Worm (Caenorhabditis elegans) whole organism, L4 larva: ENCODE results near the gene vab-2.

Experiments
- F44E2.7 ChIP-seq: fragments of 200-800 bp; sonication (Bioruptor generic); IDR thresholded peaks from 2 replicates; pipeline ENCODE4 v2.1.2; 2022; ENCODE audit warnings: missing genetic modification characterization, missing compliant biosample characterization
- T26A8.4 ChIP-seq: fragments of 200-800 bp; sonication (Bioruptor generic); IDR thresholded peaks from 2 replicates; pipeline ENCODE4 v1.3.6; 2022; ENCODE audit warnings: missing genetic modification characterization, missing compliant biosample characterization
- ZK337.2 ChIP-seq: fragments of 200-800 bp; sonication (Bioruptor generic); IDR thresholded peaks from 2 replicates; pipeline ENCODE4 v1.3.6; 2022; ENCODE audit warnings: missing genetic modification reagents, missing genetic modification characterization, missing compliant biosample characterization
- aha-1 ChIP-seq: fragments of 150-350 bp; peaks from one replicate; lab custom pipeline; 2014; ENCODE audit warnings: missing biosample characterization, missing genetic modification characterization
- ceh-44 ChIP-seq: fragments of 200-800 bp; sonication (Bioruptor generic); IDR thresholded peaks from 2 replicates; pipeline ENCODE4 v1.3.6; 2022; ENCODE audit warnings: missing genetic modification reagents, missing genetic modification characterization, missing compliant biosample characterization
- ces-1 ChIP-seq: fragments of 150-350 bp; sonication (generic microtip); optimal IDR thresholded peaks from 4 replicates; lab custom pipeline; 2014; ENCODE audit warnings: missing biosample characterization, missing genetic modification reagents, missing genetic modification characterization
- daf-12 ChIP-seq: fragments of 150-350 bp; optimal IDR thresholded peaks from 2 replicates; lab custom pipeline; 2014; ENCODE audit warnings: missing biosample characterization, missing genetic modification reagents, missing genetic modification characterization
- daf-16 ChIP-seq, 3 experiments: sonication (generic microtip); optimal IDR thresholded peaks; 2 replicates each; lab custom pipeline; 2016 to 2017; ENCODE audit warnings: missing genetic modification characterization in 3 of 3, missing genetic modification reagents in 3 of 3, mild to moderate bottlenecking in 2 of 3, missing compliant biosample characterization in 2 of 3, missing biosample characterization in 1 of 3, moderate library complexity in 1 of 3
- dmd-6 ChIP-seq: fragments of 200-800 bp; sonication (Bioruptor generic); IDR thresholded peaks from 2 replicates; pipeline ENCODE4 v1.3.6; 2022; ENCODE audit warnings: missing genetic modification reagents, missing genetic modification characterization, missing compliant biosample characterization
- dpl-1 ChIP-seq: fragments of 150-350 bp; optimal IDR thresholded peaks from 2 replicates; lab custom pipeline; 2014; ENCODE audit warnings: missing biosample characterization, missing genetic modification reagents, missing genetic modification characterization
- duxl-1 ChIP-seq: sonication (generic microtip); optimal IDR thresholded peaks from 2 replicates; lab custom pipeline; 2016; ENCODE audit warnings: mild to moderate bottlenecking, missing genetic modification characterization, moderate library complexity, missing compliant biosample characterization; ENCODE audit not compliant: poor library complexity
- dve-1 ChIP-seq: sonication (generic microtip); optimal IDR thresholded peaks from 2 replicates; lab custom pipeline; 2017; ENCODE audit warnings: antibody characterized with exemption, mild to moderate bottlenecking, missing genetic modification characterization, missing compliant biosample characterization; ENCODE audit not compliant: insufficient read depth
- egl-43 ChIP-seq: fragments of 200-800 bp; sonication (Bioruptor generic); IDR thresholded peaks from 2 replicates; pipeline ENCODE4 v1.3.6; 2022; ENCODE audit warnings: missing genetic modification reagents, missing genetic modification characterization, missing compliant biosample characterization
- fkh-10 ChIP-seq: fragments of 150-350 bp; optimal IDR thresholded peaks from 2 replicates; lab custom pipeline; 2014; ENCODE audit warnings: missing biosample characterization, missing genetic modification reagents, missing genetic modification characterization
- fos-1 ChIP-seq: fragments of 150-350 bp; optimal IDR thresholded peaks from 2 replicates; lab custom pipeline; 2014; ENCODE audit warnings: missing biosample characterization, missing genetic modification characterization
- hif-1 ChIP-seq, 2 experiments: sonication (generic microtip); optimal IDR thresholded peaks; 2 replicates each; lab custom pipeline; 2016 to 2017; ENCODE audit warnings: missing compliant biosample characterization in 2 of 2, missing genetic modification characterization in 2 of 2, missing genetic modification reagents in 2 of 2, missing genotype in 2 of 2, mild to moderate bottlenecking in 1 of 2
- hlh-11 ChIP-seq: fragments of 200-800 bp; sonication (Bioruptor generic); optimal IDR thresholded peaks from 2 replicates; lab custom pipeline; 2018; ENCODE audit warnings: mild to moderate bottlenecking, missing genetic modification characterization, missing compliant biosample characterization
- hlh-30 ChIP-seq: sonication (generic microtip); optimal IDR thresholded peaks from 2 replicates; lab custom pipeline; 2017; ENCODE audit warnings: antibody characterized with exemption, mild to moderate bottlenecking, missing genetic modification characterization, missing compliant biosample characterization; ENCODE audit not compliant: insufficient read depth
- hmg-1.1 ChIP-seq: fragments of 200-800 bp; sonication (Bioruptor generic); IDR thresholded peaks from 2 replicates; pipeline ENCODE4 v1.3.6; 2022; ENCODE audit warnings: missing genetic modification reagents, missing genetic modification characterization, missing compliant biosample characterization
- jun-1 ChIP-seq: fragments of 150-350 bp; optimal IDR thresholded peaks from 2 replicates; lab custom pipeline; 2014; ENCODE audit warnings: missing biosample characterization, missing genetic modification reagents, missing genetic modification characterization
- lin-13 ChIP-seq: fragments of 150-350 bp; optimal IDR thresholded peaks from 2 replicates; lab custom pipeline; 2014; ENCODE audit warnings: missing biosample characterization, missing genetic modification reagents, missing genetic modification characterization
- lin-38 ChIP-seq: fragments of 200-800 bp; sonication (Bioruptor generic); IDR thresholded peaks from 2 replicates; pipeline ENCODE4 v1.3.6; 2022; ENCODE audit warnings: missing genetic modification reagents, missing genetic modification characterization, missing compliant biosample characterization
- lsy-2 ChIP-seq, 2 experiments: fragments of 150-350 bp in 1 of 2; sonication (generic microtip) in 1 of 2; optimal IDR thresholded peaks; 2 replicates each; lab custom pipeline; 2014 to 2017; ENCODE audit warnings: missing biosample characterization in 2 of 2, missing genetic modification characterization in 2 of 2
- mdl-1 ChIP-seq, 2 experiments: fragments of 150-350 bp in 1 of 2; sonication (generic microtip) in 1 of 2; optimal IDR thresholded peaks; 2 replicates each; lab custom pipeline; 2014 to 2017; ENCODE audit warnings: missing biosample characterization in 2 of 2, missing genetic modification characterization in 2 of 2
- mep-1 ChIP-seq: fragments of 150-350 bp; sonication (generic microtip); optimal IDR thresholded peaks from 3 replicates; lab custom pipeline; 2014; ENCODE audit warnings: missing biosample characterization, missing genetic modification characterization
- mes-2 ChIP-seq: sonication (generic microtip); optimal IDR thresholded peaks from 2 replicates; lab custom pipeline; 2016; ENCODE audit warnings: missing genotype, mild to moderate bottlenecking, missing genetic modification characterization, missing compliant biosample characterization; ENCODE audit not compliant: poor library complexity, severe bottlenecking
- mxl-3 ChIP-seq: fragments of 200-800 bp; sonication (Bioruptor generic); optimal IDR thresholded peaks from 2 replicates; lab custom pipeline; 2018; ENCODE audit warnings: mild to moderate bottlenecking, missing genetic modification characterization, missing compliant biosample characterization
- nhr-237 ChIP-seq: sonication (generic microtip); optimal IDR thresholded peaks from 2 replicates; lab custom pipeline; 2017; ENCODE audit warnings: missing biosample characterization, missing genetic modification characterization
- nhr-28 ChIP-seq: fragments of 150-350 bp; optimal IDR thresholded peaks from 2 replicates; lab custom pipeline; 2014; ENCODE audit warnings: missing biosample characterization, missing genetic modification characterization
- nhr-41 ChIP-seq: fragments of 200-800 bp; sonication (Bioruptor generic); IDR thresholded peaks from 2 replicates; pipeline ENCODE4 v1.3.6; 2022; ENCODE audit warnings: missing genetic modification reagents, missing genetic modification characterization, missing compliant biosample characterization
- nhr-6 ChIP-seq: fragments of 150-350 bp; optimal IDR thresholded peaks from 2 replicates; lab custom pipeline; 2014; ENCODE audit warnings: missing biosample characterization, missing genetic modification characterization
- nhr-76 ChIP-seq: fragments of 150-350 bp; optimal IDR thresholded peaks from 2 replicates; lab custom pipeline; 2014; ENCODE audit warnings: missing biosample characterization, missing genetic modification characterization
- nhr-77 ChIP-seq: fragments of 150-350 bp; optimal IDR thresholded peaks from 2 replicates; lab custom pipeline; 2014; ENCODE audit warnings: missing biosample characterization, missing genetic modification characterization
- pha-4 ChIP-seq, 2 experiments: fragments of 150-350 bp in 1 of 2; fragments of 200-800 bp in 1 of 2; sonication (Bioruptor generic) in 1 of 2; IDR thresholded peaks in 1 of 2; optimal IDR thresholded peaks in 1 of 2; 2 replicates each; pipeline versions ENCODE4 v1.3.6 to Lab custom; 2014 to 2022; ENCODE audit warnings: missing genetic modification characterization in 2 of 2, missing genetic modification reagents in 2 of 2, missing biosample characterization in 1 of 2, missing compliant biosample characterization in 1 of 2
- pqm-1 ChIP-seq: sonication (generic microtip); optimal IDR thresholded peaks from 2 replicates; lab custom pipeline; 2017; ENCODE audit warnings: missing biosample characterization, missing genetic modification characterization
- rbr-2 ChIP-seq: sonication (generic microtip); optimal IDR thresholded peaks from 2 replicates; lab custom pipeline; 2016; ENCODE audit warnings: missing genotype, missing genetic modification characterization, missing compliant biosample characterization
- saeg-2 ChIP-seq: fragments of 200-800 bp; sonication (Bioruptor generic); IDR thresholded peaks from 2 replicates; pipeline ENCODE4 v1.3.6; 2022; ENCODE audit warnings: missing genetic modification reagents, missing genetic modification characterization, missing compliant biosample characterization
- tra-1 ChIP-seq: fragments of 200-800 bp; sonication (Bioruptor generic); IDR thresholded peaks from 2 replicates; pipeline ENCODE4 v1.3.6; 2022; ENCODE audit warnings: missing genetic modification reagents, missing genetic modification characterization, missing compliant biosample characterization
- zip-11 ChIP-seq: fragments of 200-800 bp; sonication (Bioruptor generic); IDR thresholded peaks from 2 replicates; pipeline ENCODE4 v1.3.6; 2022; ENCODE audit warnings: missing genetic modification characterization, missing compliant biosample characterization
- ztf-7 ChIP-seq: fragments of 150-350 bp; optimal IDR thresholded peaks from 2 replicates; lab custom pipeline; 2014; ENCODE audit warnings: missing biosample characterization, missing genetic modification characterization

vab-2 gene

ce11 chrIV:3740830-3741477, 25.7 kb downstream of the vab-2 start, which contains the start of gene nape-1:
Gene nape-1, minus strand, starts transcription at chrIV:3740880.
- TF ChIP-seq aha-1 (tag; lab: Kevin White, UChicago) = peak; percentile 93
- TF ChIP-seq mxl-3 = peak; percentile 55
- no peak for TF ChIP-seq nhr-237 (tag; lab: Kevin White, UChicago)
- no peak for TF ChIP-seq daf-12
- no peak for TF ChIP-seq ztf-7 (tag; lab: Kevin White, UChicago)
- peak in 1 of 2 experiments; percentile 62 for TF ChIP-seq lsy-2 (tag; optimal IDR thresholded peaks at IDR 0.05; lab: Kevin White, UChicago)
- no peak for TF ChIP-seq ces-1
- TF ChIP-seq nhr-76 (tag; lab: Kevin White, UChicago) = no peak
- peak; percentile 12 for TF ChIP-seq rbr-2 (tag; lab: Kevin White, UChicago)
- TF ChIP-seq F44E2.7 (GFP tag; lab: Robert Waterston, UW) = no peak
- no peak for TF ChIP-seq ceh-44 (GFP tag; lab: Robert Waterston, UW)
- TF ChIP-seq dmd-6 (GFP tag; lab: Robert Waterston, UW) = peak; percentile 44; the same call in 1 of the 2 replicates
- peak; percentile 47; the same call in 1 of the 2 replicates for TF ChIP-seq hmg-1.1 (GFP tag; lab: Robert Waterston, UW)
- TF ChIP-seq zip-11 (GFP tag; lab: Robert Waterston, UW) = no peak
- peak; percentile 57 for TF ChIP-seq mes-2 (tag; lab: Kevin White, UChicago)
- peak; percentile 80 for TF ChIP-seq hlh-11 (tag; lab: Kevin White, UChicago)
- peak; percentile 29 for TF ChIP-seq nhr-77 (tag; lab: Kevin White, UChicago)
- peak; percentile 20 for TF ChIP-seq dve-1
- peak; percentile 64; the same call in 1 of the 2 replicates for TF ChIP-seq pha-4 (GFP tag; IDR thresholded peaks at IDR 0.05; lab: Robert Waterston, UW)
- TF ChIP-seq pha-4 (tag; optimal IDR thresholded peaks at IDR 0.05; lab: Kevin White, UChicago) = peak; percentile 92
- no peak for TF ChIP-seq ZK337.2
- no peak for TF ChIP-seq jun-1
- peak; percentile 63 for TF ChIP-seq hlh-30 (tag; lab: Kevin White, UChicago)
- TF ChIP-seq nhr-41 (GFP tag; lab: Robert Waterston, UW) = no peak
- TF ChIP-seq daf-16 (GFP tag; optimal IDR thresholded peaks at IDR 0.05; lab: Kevin White, UChicago) = no peak
- peak; percentile 67 for TF ChIP-seq daf-16 (tag; optimal IDR thresholded peaks at IDR 0.05; lab: Kevin White, UChicago)
- peak; percentile 29 for TF ChIP-seq dpl-1 (GFP tag; lab: Kevin White, UChicago)
- peak; percentile 22 for TF ChIP-seq nhr-6 (tag; lab: Kevin White, UChicago)
- peak; percentile 29 for TF ChIP-seq fkh-10
- TF ChIP-seq mdl-1 (tag; optimal IDR thresholded peaks at IDR 0.05; lab: Kevin White, UChicago) = peak in 1 of 2 experiments; percentile 80
- TF ChIP-seq hif-1 (tag; optimal IDR thresholded peaks at IDR 0.05; lab: Kevin White, UChicago) = peak in 1 of 2 experiments; percentile 55
- TF ChIP-seq duxl-1 (tag; lab: Kevin White, UChicago) = no peak
- TF ChIP-seq fos-1 = no peak
- TF ChIP-seq mep-1 (tag; lab: Kevin White, UChicago) = peak; percentile 53
- TF ChIP-seq egl-43 = peak; percentile 52; the same call in 1 of the 2 replicates
- TF ChIP-seq tra-1 (GFP tag; lab: Robert Waterston, UW) = no peak
- TF ChIP-seq pqm-1 (tag; lab: Kevin White, UChicago) = peak; percentile 49
- peak; percentile 35 for TF ChIP-seq T26A8.4 (GFP tag; lab: Robert Waterston, UW)
- TF ChIP-seq lin-38 (GFP tag; lab: Robert Waterston, UW) = peak; percentile 72
- TF ChIP-seq saeg-2 = no peak
- TF ChIP-seq nhr-28 (tag; lab: Kevin White, UChicago) = peak; percentile 94
- peak; percentile 53 for TF ChIP-seq lin-13 (GFP tag; lab: Kevin White, UChicago)
